Worm (Caenorhabditis elegans): ENCODE measurements around the gene C05D12.4.

The C05D12.4 gene

ce11 chrII:11472542-11472941 is 40.9 kb downstream of the C05D12.4 start (continued):
- TF ChIP-seq akir-1 (GFP tag; optimal IDR thresholded peaks at IDR 0.05) (no peak), T26A5.8 (tag; optimal IDR thresholded peaks at IDR 0.05) (no peak), snpc-1.1 (tag; optimal IDR thresholded peaks at IDR 0.05; ENCODE audit: insufficient read depth) (no peak), lag-1 (GFP tag; IDR thresholded peaks at IDR 0.05) (no peak), mcd-1 (GFP tag; IDR thresholded peaks at IDR 0.05) (no peak), madf-8 (GFP tag; conservative IDR thresholded peaks at IDR 0.05) (no peak), K12H6.12 (tag; optimal IDR thresholded peaks at IDR 0.05) (no peak), Y56A3A.18 (GFP tag; IDR thresholded peaks at IDR 0.05) (no peak), ZK185.1 (tag; optimal IDR thresholded peaks at IDR 0.05; ENCODE audit: poor library complexity, severe bottlenecking) (no peak), Y79H2A.3 (GFP tag; conservative IDR thresholded peaks at IDR 0.05) (no peak), F10E7.11 (tag; optimal IDR thresholded peaks at IDR 0.05) (no peak), F33H1.4 (GFP tag; IDR thresholded peaks at IDR 0.05) (no peak), ztf-6 (GFP tag; IDR thresholded peaks at IDR 0.05) (no peak), hlh-12 (tag; optimal IDR thresholded peaks at IDR 0.05) (no peak), D2030.7 (GFP tag; IDR thresholded peaks at IDR 0.05) (no peak), madf-6 (GFP tag; IDR thresholded peaks at IDR 0.05) (no peak), F55B11.4 (tag; optimal IDR thresholded peaks at IDR 0.05; ENCODE audit: borderline replicate concordance, insufficient read depth) (no peak), attf-5 (GFP tag; optimal IDR thresholded peaks at IDR 0.05) (peak; percentile 55), nfyb-1 (GFP tag; IDR thresholded peaks at IDR 0.05) (0 out of 2 replicates have a peak, but pooled peaks have one; percentile 50), lin-54 (GFP tag; optimal IDR thresholded peaks at IDR 0.05) (no peak), attf-6 (GFP tag; IDR thresholded peaks at IDR 0.05) (no peak), efl-1 (GFP tag; optimal IDR thresholded peaks at IDR 0.05) (no peak), F52B5.7 (tag; optimal IDR thresholded peaks at IDR 0.05) (no peak), mxl-1 (tag; optimal IDR thresholded peaks at IDR 0.05) (no peak), die-1 (tag; optimal IDR thresholded peaks at IDR 0.05) (no peak), pbrm-1 (GFP tag; IDR thresholded peaks at IDR 0.05) (no peak), somi-1 (GFP tag; optimal IDR thresholded peaks at IDR 0.05) (peak; percentile 19), rec-8 (tag; optimal IDR thresholded peaks at IDR 0.05) (no peak), ztf-22 (GFP tag; optimal IDR thresholded peaks at IDR 0.05) (no peak), bed-2 (GFP tag; IDR thresholded peaks at IDR 0.05) (no peak), pha-4 (tag; optimal IDR thresholded peaks at IDR 0.05) (no peak), attf-3 (GFP tag; conservative IDR thresholded peaks at IDR 0.05) (no peak), ccch-3 (GFP tag; optimal IDR thresholded peaks at IDR 0.05) (no peak), B0019.2 (GFP tag; conservative IDR thresholded peaks at IDR 0.05) (no peak), dpl-1 (GFP tag; optimal IDR thresholded peaks at IDR 0.05) (no peak), let-607 (tag; optimal IDR thresholded peaks at IDR 0.05) (no peak), bed-1 (GFP tag; IDR thresholded peaks at IDR 0.05) (no peak), ztf-26 (tag; optimal IDR thresholded peaks at IDR 0.05) (peak; percentile 31), nhr-80 (tag; optimal IDR thresholded peaks at IDR 0.05) (peak; percentile 89), rpc-1 (optimal IDR thresholded peaks at IDR 0.05) (no peak), rpc-1 (tag; optimal IDR thresholded peaks at IDR 0.05) (no peak), ztf-28 (GFP tag; IDR thresholded peaks at IDR 0.05) (no peak), F39B2.1 (GFP tag; IDR thresholded peaks at IDR 0.05) (no peak), tbx-9 (tag; optimal IDR thresholded peaks at IDR 0.05; ENCODE audit: borderline replicate concordance) (no peak), sptf-2 (GFP tag; optimal IDR thresholded peaks at IDR 0.05) (no peak), atf-7 (tag; optimal IDR thresholded peaks at IDR 0.05) (no peak), ceh-40 (GFP tag; IDR thresholded peaks at IDR 0.05) (no peak), tbp1 (GFP tag; optimal IDR thresholded peaks at IDR 0.05) (no peak), hmg-1.2 (GFP tag; IDR thresholded peaks at IDR 0.05) (no peak), ztf-18 (tag; optimal IDR thresholded peaks at IDR 0.05) (peak; percentile 47)

All from whole organism, young adult.